Worm (Caenorhabditis elegans) whole organism, L4 larva: Measurements from ENCODE around the gene sor-1.

Experiments used
- aha-1 ChIP-seq: fragments of 150-350 bp; peaks from one replicate; lab custom pipeline; 2014; ENCODE audit warnings: missing biosample characterization, missing genetic modification characterization
- ama-1 ChIP-seq: fragments of 150-350 bp; optimal IDR thresholded peaks from 2 replicates; lab custom pipeline; 2014; ENCODE audit warnings: inconsistent platforms, mixed read lengths
- fos-1 ChIP-seq: fragments of 150-350 bp; optimal IDR thresholded peaks from 2 replicates; lab custom pipeline; 2014; ENCODE audit warnings: missing biosample characterization, missing genetic modification characterization
- lin-15B ChIP-seq: fragments of 150-350 bp; sonication (generic microtip); optimal IDR thresholded peaks from 3 replicates; lab custom pipeline; 2014; ENCODE audit warnings: missing biosample characterization, missing genetic modification characterization
- nhr-237 ChIP-seq: sonication (generic microtip); optimal IDR thresholded peaks from 2 replicates; lab custom pipeline; 2017; ENCODE audit warnings: missing biosample characterization, missing genetic modification characterization
- nhr-28 ChIP-seq: fragments of 150-350 bp; optimal IDR thresholded peaks from 2 replicates; lab custom pipeline; 2014; ENCODE audit warnings: missing biosample characterization, missing genetic modification characterization
- nhr-42 ChIP-seq: fragments of 200-800 bp; sonication (Bioruptor generic); IDR thresholded peaks from 2 replicates; pipeline ENCODE4 v1.3.6; 2022; ENCODE audit warnings: missing genetic modification characterization, missing compliant biosample characterization
- skn-1 ChIP-seq: fragments of 150-350 bp; optimal IDR thresholded peaks from 2 replicates; lab custom pipeline; 2014; ENCODE audit warnings: missing biosample characterization, missing genetic modification characterization
- zip-2 ChIP-seq: fragments of 150-350 bp; optimal IDR thresholded peaks from 2 replicates; lab custom pipeline; 2014; ENCODE audit warnings: missing biosample characterization, missing genetic modification characterization

DNA sequence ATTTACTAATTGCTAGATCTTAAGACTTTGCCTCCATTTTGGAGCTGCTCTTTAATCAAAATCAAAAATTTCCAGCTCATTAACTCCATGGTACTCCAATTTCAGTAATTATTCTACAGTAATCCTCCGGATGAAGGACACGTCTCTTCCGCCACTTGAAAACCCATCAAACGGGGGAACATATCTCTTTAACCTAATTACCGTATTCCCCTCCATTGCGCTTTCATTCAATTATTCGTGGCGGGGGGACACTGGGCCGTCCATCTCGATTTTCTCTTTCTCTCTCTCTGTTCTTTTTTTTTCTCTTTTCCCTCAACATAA lies 1.1 kb upstream of the sor-1 start:
- TF ChIP-seq ama-1 (lab: Kevin White, UChicago) (no peak), zip-2 (tag; lab: Kevin White, UChicago) (no peak), lin-15B (no peak), nhr-28 (no peak), nhr-237 (tag; lab: Kevin White, UChicago) (no peak), aha-1 (tag; lab: Kevin White, UChicago) (no peak), nhr-42 (GFP tag; lab: Robert Waterston, UW) (no peak), skn-1 (tag; lab: Kevin White, UChicago) (no peak), fos-1 (no peak)
